Fruit fly (Drosophila melanogaster) whole organism, embryonic: Measurements from ENCODE around the gene ver.

Experiments
- Awh ChIP-seq: fragments of 200-800 bp; sonication (Bioruptor generic); IDR thresholded peaks from 2 replicates; pipeline ENCODE4, ENCODE4 v1.3.6; 2022; ENCODE audit warnings: missing biosample characterization, missing genetic modification characterization
- CG10543 ChIP-seq: fragments of 200-800 bp; sonication (Bioruptor generic); optimal IDR thresholded peaks from 3 replicates; lab custom pipeline; 2017; ENCODE audit warnings: missing biosample characterization, mild to moderate bottlenecking, missing genetic modification characterization, moderate library complexity
- CG10565 ChIP-seq: fragments of 200-800 bp; sonication (Bioruptor generic); optimal IDR thresholded peaks from 3 replicates; lab custom pipeline; 2016; ENCODE audit warnings: missing biosample characterization, mild to moderate bottlenecking, missing genetic modification characterization
- CG11247 ChIP-seq: fragments of 200-800 bp; sonication (Bioruptor generic); IDR thresholded peaks from 2 replicates; pipeline ENCODE4 v1.3.6; 2022; ENCODE audit warnings: missing biosample characterization, missing genetic modification characterization
- CG11456 ChIP-seq: fragments of 200-800 bp; sonication (Bioruptor generic); IDR thresholded peaks from 3 replicates; pipeline ENCODE4 v1.3.6; 2022; ENCODE audit warnings: missing biosample characterization, missing genetic modification characterization
- CG13894 ChIP-seq: fragments of 200-800 bp; sonication (Bioruptor generic); optimal IDR thresholded peaks from 3 replicates; lab custom pipeline; 2018; ENCODE audit warnings: missing biosample characterization, mild to moderate bottlenecking, missing genetic modification characterization, moderate library complexity
- CG2712 ChIP-seq: fragments of 200-800 bp; optimal IDR thresholded peaks from 3 replicates; lab custom pipeline; 2019; ENCODE audit warnings: missing biosample characterization, mild to moderate bottlenecking, missing genetic modification characterization, moderate library complexity
- CG31441 ChIP-seq: fragments of 200-800 bp; sonication (Bioruptor generic); IDR thresholded peaks from 2 replicates; pipeline ENCODE4 v1.3.6; 2022; ENCODE audit warnings: missing biosample characterization, missing genetic modification characterization
- CG4328 ChIP-seq: fragments of 200-800 bp; sonication (Bioruptor generic); optimal IDR thresholded peaks from 3 replicates; lab custom pipeline; 2017; ENCODE audit warnings: missing biosample characterization, missing genetic modification reagents, missing genetic modification characterization
- CG4360 ChIP-seq: fragments of 200-800 bp; sonication (Bioruptor generic); IDR thresholded peaks from 2 replicates; pipeline ENCODE4 v1.3.6; 2022; ENCODE audit warnings: missing biosample characterization, missing genetic modification characterization
- CG4404 ChIP-seq: fragments of 200-800 bp; sonication (Bioruptor generic); IDR thresholded peaks from 2 replicates; pipeline ENCODE4 v1.3.6; 2022; ENCODE audit warnings: missing biosample characterization, missing genetic modification characterization
- CG4820 ChIP-seq: fragments of 200-800 bp; sonication (Bioruptor generic); optimal IDR thresholded peaks from 3 replicates; lab custom pipeline; 2016; ENCODE audit warnings: missing biosample characterization, missing genetic modification characterization
- CG5245 ChIP-seq: fragments of 200-800 bp; sonication (Bioruptor generic); optimal IDR thresholded peaks from 3 replicates; lab custom pipeline; 2016; ENCODE audit warnings: missing biosample characterization, missing genetic modification characterization
- CG6791 ChIP-seq: fragments of 200-800 bp; sonication (Bioruptor generic); IDR thresholded peaks from 3 replicates; pipeline ENCODE4 v1.3.6; 2022; ENCODE audit warnings: missing biosample characterization, missing genetic modification characterization; ENCODE audit not compliant: partially characterized antibody
- CoRest ChIP-seq: fragments of 200-800 bp; sonication (Bioruptor generic); optimal IDR thresholded peaks from 3 replicates; lab custom pipeline; 2018; ENCODE audit warnings: missing biosample characterization, mild to moderate bottlenecking, missing genetic modification characterization, moderate library complexity
- Fer2 ChIP-seq: fragments of 200-800 bp; sonication (Bioruptor generic); optimal IDR thresholded peaks from 2 replicates; lab custom pipeline; 2018; ENCODE audit warnings: missing biosample characterization, mild to moderate bottlenecking, missing genetic modification characterization, moderate library complexity
- Hr39 ChIP-seq: fragments of >200 bp; optimal IDR thresholded peaks from 2 replicates; lab custom pipeline; 2017
- Jarid2 ChIP-seq: fragments of 200-800 bp; sonication (Bioruptor generic); optimal IDR thresholded peaks from 3 replicates; lab custom pipeline; 2017; ENCODE audit warnings: mild to moderate bottlenecking, missing biosample characterization, missing genetic modification reagents, missing genetic modification characterization
- NC2α ChIP-seq: fragments of 200-800 bp; sonication (Bioruptor generic); optimal IDR thresholded peaks from 2 replicates; lab custom pipeline; 2016; ENCODE audit warnings: missing biosample characterization, missing genetic modification characterization
- NFAT ChIP-seq: fragments of 200-800 bp; sonication (Bioruptor generic); IDR thresholded peaks from 2 replicates; pipeline ENCODE4 v1.3.6; 2022; ENCODE audit warnings: missing biosample characterization, missing genetic modification characterization
- Neu2 ChIP-seq: fragments of 200-800 bp; sonication (Bioruptor generic); optimal IDR thresholded peaks from 3 replicates; lab custom pipeline; 2016; ENCODE audit warnings: missing biosample characterization, missing genetic modification characterization, borderline replicate concordance
- Opbp ChIP-seq: fragments of 200-800 bp; sonication (Bioruptor generic); IDR thresholded peaks from 3 replicates; pipeline ENCODE4 v1.3.6; 2022; ENCODE audit warnings: missing biosample characterization, missing genetic modification characterization; ENCODE audit not compliant: partially characterized antibody
- Rfx ChIP-seq: fragments of 200-800 bp; sonication (Bioruptor generic); IDR thresholded peaks from 2 replicates; pipeline ENCODE4 v1.3.6; 2022; ENCODE audit warnings: missing biosample characterization, missing genetic modification characterization
- Scr ChIP-seq: fragments of 200-800 bp; sonication (Bioruptor generic); IDR thresholded peaks from 2 replicates; pipeline ENCODE4 v1.3.6; 2022; ENCODE audit warnings: missing biosample characterization, missing genetic modification characterization; ENCODE audit not compliant: partially characterized antibody
- Six4 ChIP-seq: fragments of 200-800 bp; sonication (Bioruptor generic); optimal IDR thresholded peaks from 2 replicates; lab custom pipeline; 2016; ENCODE audit warnings: missing biosample characterization, missing genetic modification characterization
- Sry-δ ChIP-seq: fragments of 200-800 bp; sonication (Bioruptor generic); optimal IDR thresholded peaks from 2 replicates; lab custom pipeline; 2016; ENCODE audit warnings: missing biosample characterization, missing genetic modification characterization
- Ssrp ChIP-seq: fragments of 200-800 bp; sonication (Bioruptor generic); optimal IDR thresholded peaks from 2 replicates; lab custom pipeline; 2018; ENCODE audit warnings: missing biosample characterization, mild to moderate bottlenecking, missing genetic modification characterization, moderate library complexity
- ab ChIP-seq: fragments of 200-800 bp; sonication (Bioruptor generic); optimal IDR thresholded peaks from 2 replicates; lab custom pipeline; 2016; ENCODE audit warnings: missing biosample characterization, missing genetic modification characterization
- ara ChIP-seq: fragments of 200-800 bp; sonication (Bioruptor generic); IDR thresholded peaks from 2 replicates; pipeline ENCODE4 v1.3.6; 2022; ENCODE audit warnings: missing biosample characterization, missing genetic modification characterization
- caup ChIP-seq: fragments of 200-800 bp; sonication (Bioruptor generic); optimal IDR thresholded peaks from 3 replicates; lab custom pipeline; 2017; ENCODE audit warnings: missing biosample characterization, mild to moderate bottlenecking, missing genetic modification characterization, moderate library complexity; ENCODE audit not compliant: severe bottlenecking
- cg ChIP-seq: fragments of 200-800 bp; sonication (Bioruptor generic); optimal IDR thresholded peaks from 3 replicates; lab custom pipeline; 2019; ENCODE audit warnings: missing biosample characterization, mild to moderate bottlenecking, missing genetic modification characterization, moderate library complexity
- chif ChIP-seq, 2 experiments: fragments of 200-800 bp; sonication (Bioruptor generic); optimal IDR thresholded peaks; 3 replicates each; lab custom pipeline; 2016; ENCODE audit warnings: missing biosample characterization in 2 of 2, missing genetic modification characterization in 2 of 2
- chinmo ChIP-seq: fragments of 200-800 bp; sonication (Bioruptor generic); IDR thresholded peaks from 4 replicates; pipeline ENCODE4 v1.3.6; 2022; ENCODE audit warnings: missing biosample characterization, missing genetic modification characterization; ENCODE audit not compliant: partially characterized antibody
- corto ChIP-seq: fragments of 200-800 bp; sonication (Bioruptor generic); optimal IDR thresholded peaks from 2 replicates; lab custom pipeline; 2016; ENCODE audit warnings: missing biosample characterization, mild to moderate bottlenecking, missing genetic modification characterization, moderate library complexity
- crol ChIP-seq: fragments of 200-800 bp; sonication (Bioruptor generic); IDR thresholded peaks from 2 replicates; pipeline ENCODE4 v1.3.6; 2022; ENCODE audit warnings: missing biosample characterization, missing genetic modification characterization
- eve ChIP-seq, 2 experiments: fragments of >200 bp; optimal IDR thresholded peaks; 2 replicates each; lab custom pipeline; 2017; ENCODE audit warnings: missing biosample characterization in 2 of 2, missing genetic modification characterization in 2 of 2
- gsb-n ChIP-seq: fragments of 200-800 bp; sonication (Bioruptor generic); optimal IDR thresholded peaks from 3 replicates; lab custom pipeline; 2018; ENCODE audit warnings: missing biosample characterization, mild to moderate bottlenecking, missing genetic modification characterization
- hth ChIP-seq: fragments of >200 bp; optimal IDR thresholded peaks from 2 replicates; lab custom pipeline; 2017; ENCODE audit warnings: inconsistent platforms
- jing ChIP-seq: fragments of 200-800 bp; sonication (Bioruptor generic); optimal IDR thresholded peaks from 2 replicates; lab custom pipeline; 2018; ENCODE audit warnings: missing biosample characterization, mild to moderate bottlenecking, missing genetic modification characterization
- knrl ChIP-seq: fragments of 200-800 bp; sonication (Bioruptor generic); IDR thresholded peaks from 3 replicates; pipeline ENCODE4 v1.3.6; 2022; ENCODE audit warnings: missing biosample characterization, missing genetic modification characterization; ENCODE audit not compliant: partially characterized antibody
- mirr ChIP-seq: fragments of 200-800 bp; sonication (Bioruptor generic); optimal IDR thresholded peaks from 3 replicates; lab custom pipeline; 2018; ENCODE audit warnings: missing biosample characterization, mild to moderate bottlenecking, missing genetic modification characterization
- phol ChIP-seq: fragments of 200-800 bp; sonication (Bioruptor generic); optimal IDR thresholded peaks from 3 replicates; lab custom pipeline; 2018; ENCODE audit warnings: missing biosample characterization, mild to moderate bottlenecking, missing genetic modification characterization, moderate library complexity
- pnt ChIP-seq: fragments of 200-800 bp; sonication (Bioruptor generic); optimal IDR thresholded peaks from 3 replicates; lab custom pipeline; 2016; ENCODE audit warnings: missing biosample characterization, missing genetic modification characterization
- ro ChIP-seq: fragments of 200-800 bp; sonication (Bioruptor generic); IDR thresholded peaks from 2 replicates; pipeline ENCODE4 v1.3.6; 2022; ENCODE audit warnings: missing biosample characterization, missing genetic modification characterization
- sd ChIP-seq: fragments of 200-800 bp; sonication (Bioruptor generic); optimal IDR thresholded peaks from 3 replicates; lab custom pipeline; 2018; ENCODE audit warnings: missing biosample characterization, mild to moderate bottlenecking, missing genetic modification characterization, moderate library complexity
- sens-2 ChIP-seq: fragments of 200-800 bp; sonication (Bioruptor generic); IDR thresholded peaks from 2 replicates; pipeline ENCODE4 v1.3.6; 2022; ENCODE audit warnings: missing biosample characterization, missing genetic modification characterization
- shn ChIP-seq: fragments of 200-800 bp; sonication (Bioruptor generic); optimal IDR thresholded peaks from 3 replicates; lab custom pipeline; 2016; ENCODE audit warnings: missing biosample characterization, missing genetic modification characterization
- sr ChIP-seq: fragments of 200-800 bp; sonication (Bioruptor generic); IDR thresholded peaks from 3 replicates; pipeline ENCODE4 v1.3.6; 2022; ENCODE audit warnings: missing biosample characterization, missing genetic modification characterization
- twi ChIP-seq: fragments of 200-800 bp; optimal IDR thresholded peaks from 2 replicates; lab custom pipeline; 2019; ENCODE audit warnings: missing biosample characterization, mild to moderate bottlenecking, missing genetic modification characterization, moderate library complexity
- vvl ChIP-seq: fragments of 200-800 bp; sonication (Bioruptor generic); IDR thresholded peaks from 2 replicates; pipeline ENCODE4 v1.3.6; 2022; ENCODE audit warnings: missing biosample characterization, missing genetic modification characterization
- z ChIP-seq: fragments of 200-800 bp; sonication (Bioruptor generic); IDR thresholded peaks from 3 replicates; pipeline ENCODE4 v1.3.6; 2022; ENCODE audit warnings: missing biosample characterization, missing genetic modification characterization

The ver gene

DNA sequence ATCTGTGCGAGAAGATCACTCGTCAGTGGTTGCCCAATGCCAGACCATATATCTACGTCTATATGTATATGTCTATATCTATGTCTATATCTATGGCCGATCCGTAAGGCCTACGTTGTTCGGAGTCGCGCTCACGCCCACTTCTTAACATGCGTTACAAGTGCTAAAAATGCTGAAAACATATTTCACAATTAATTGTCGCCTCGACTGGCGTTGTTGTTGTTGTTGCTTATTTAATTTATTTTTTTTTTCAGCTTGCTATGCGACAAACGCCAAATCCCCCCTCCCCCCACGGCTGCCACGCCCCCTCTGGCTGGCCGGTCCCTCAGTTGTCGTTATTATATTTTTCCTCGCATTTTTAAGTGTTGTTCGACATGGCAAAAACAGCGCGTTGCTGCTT is 40.5 kb downstream of the ver start:
- TF ChIP-seq mirr, result peak; percentile 37
- TF ChIP-seq chif (GFP tag; optimal IDR thresholded peaks at IDR 0.05; lab: Kevin White, UChicago), result no peak
- TF ChIP-seq Rfx (GFP tag; lab: Robert Waterston, UW), result no peak
- TF ChIP-seq Awh, result no peak
- peak; percentile 8 for TF ChIP-seq Hr39 (lab: Kevin White, UChicago)
- TF ChIP-seq chinmo (GFP tag; lab: Robert Waterston, UW), result 0 out of 4 replicates have a peak, but pooled peaks have one; percentile 38
- no peak for TF ChIP-seq CG6791 (GFP tag; lab: Robert Waterston, UW)
- peak; percentile 73 for TF ChIP-seq sd (tag; lab: Kevin White, UChicago)
- peak; percentile 25 for TF ChIP-seq CG10543 (GFP tag; lab: Kevin White, UChicago)
- no peak for TF ChIP-seq knrl (GFP tag; lab: Robert Waterston, UW)
- TF ChIP-seq hth (lab: Kevin White, UChicago), result no peak
- peak; percentile 61 for TF ChIP-seq ara (GFP tag; lab: Robert Waterston, UW)
- no peak for TF ChIP-seq Fer2 (tag; lab: Kevin White, UChicago)
- no peak for TF ChIP-seq ro (GFP tag; lab: Robert Waterston, UW)
- TF ChIP-seq CG4360, result peak; percentile 32; the same call in 1 of the 2 replicates
- TF ChIP-seq CG4328 (GFP tag; lab: Kevin White, UChicago), result peak; percentile 37
- no peak for TF ChIP-seq jing (GFP tag; lab: Kevin White, UChicago)
- TF ChIP-seq NC2α, result no peak
- TF ChIP-seq CG4404 (GFP tag; lab: Robert Waterston, UW), result no peak
- no peak for TF ChIP-seq pnt (GFP tag; lab: Kevin White, UChicago)
- peak; percentile 8; the same call in 1 of the 2 replicates for TF ChIP-seq crol
- TF ChIP-seq sr (GFP tag; lab: Robert Waterston, UW), result peak; percentile 70; the same call in 2 of the 3 replicates
- TF ChIP-seq caup (GFP tag; lab: Kevin White, UChicago), result peak; percentile 47
- no peak for TF ChIP-seq CG5245
- no peak for TF ChIP-seq shn
- TF ChIP-seq corto, result no peak
- peak; percentile 78 for TF ChIP-seq CG13894
- no peak for TF ChIP-seq sens-2

DNA sequence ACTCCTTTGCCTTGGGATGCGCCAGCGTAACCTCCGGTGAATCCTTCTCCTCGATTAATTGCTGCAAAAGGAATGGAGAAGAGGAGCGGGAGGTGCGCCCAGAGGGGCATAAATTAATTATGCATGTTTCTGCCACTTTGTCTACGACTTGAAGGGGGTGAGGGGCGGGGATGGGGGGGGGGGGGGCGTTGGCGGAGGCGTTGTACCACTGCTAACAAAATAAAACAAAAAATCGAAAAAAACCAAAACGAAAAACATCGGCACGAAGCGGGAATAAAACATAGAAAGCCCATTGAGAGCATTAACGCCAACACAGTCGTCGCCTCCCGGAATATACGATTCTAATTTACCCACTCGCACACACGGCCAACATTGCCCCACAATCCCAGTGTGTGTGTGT is 41.2 kb downstream of the ver start:
- peak; percentile 1 for TF ChIP-seq twi
- TF ChIP-seq z (GFP tag; lab: Robert Waterston, UW), result no peak
- TF ChIP-seq gsb-n (tag; lab: Kevin White, UChicago), result no peak
- TF ChIP-seq CG10565, result no peak
- no peak for TF ChIP-seq CG11247 (GFP tag; lab: Robert Waterston, UW)
- TF ChIP-seq sr (GFP tag; lab: Robert Waterston, UW), result peak; percentile 94
- peak; percentile 80 for TF ChIP-seq crol
- 0 out of 3 replicates have a peak, but pooled peaks have one; percentile 18 for TF ChIP-seq CG11456 (GFP tag; lab: Robert Waterston, UW)
- no peak for TF ChIP-seq Neu2
- TF ChIP-seq Jarid2, result no peak
- no peak for TF ChIP-seq cg (GFP tag; lab: Kevin White, UChicago)
- peak; percentile 51; the same call in 1 of the 2 replicates for TF ChIP-seq ara (GFP tag; lab: Robert Waterston, UW)
- TF ChIP-seq Opbp, result 0 out of 3 replicates have a peak, but pooled peaks have one; percentile 14
- TF ChIP-seq vvl (GFP tag; lab: Robert Waterston, UW), result peak; percentile 23; the same call in 1 of the 2 replicates

DNA sequence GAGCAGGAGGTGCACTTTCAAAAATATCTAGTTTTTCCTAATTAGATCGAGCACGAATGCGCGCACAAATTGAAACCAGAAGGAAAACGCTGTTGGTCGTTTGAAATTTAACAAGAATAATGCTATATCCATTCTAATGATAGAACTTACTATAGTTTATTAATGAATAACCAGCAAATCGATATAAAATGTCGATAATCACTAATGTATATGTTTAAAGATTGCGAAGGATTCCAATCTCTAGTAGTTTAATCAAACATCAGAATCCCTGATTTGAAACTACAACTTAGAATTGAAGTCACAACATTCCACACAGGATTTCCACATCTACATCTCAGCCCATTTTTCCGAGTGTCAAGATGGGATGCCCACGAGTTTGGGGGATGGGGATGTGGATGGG is 41.6 kb downstream of the ver start:
- no peak for TF ChIP-seq Six4
- TF ChIP-seq ab (GFP tag; lab: Kevin White, UChicago), result no peak
- TF ChIP-seq phol, result peak; percentile 32
- TF ChIP-seq jing (GFP tag; lab: Kevin White, UChicago), result no peak
- no peak for TF ChIP-seq Sry-δ (GFP tag; lab: Kevin White, UChicago)
- no peak for TF ChIP-seq Ssrp
- TF ChIP-seq CG2712, result peak; percentile 38
- peak; percentile 22 for TF ChIP-seq CoRest
- TF ChIP-seq eve (GFP tag; optimal IDR thresholded peaks at IDR 0.05; lab: Kevin White, UChicago), result peak in 1 of 2 experiments; percentile 50
- no peak for TF ChIP-seq NFAT
- no peak for TF ChIP-seq Scr
- 0 out of 2 replicates have a peak, but pooled peaks have one; percentile 24 for TF ChIP-seq CG31441 (GFP tag; lab: Robert Waterston, UW)
- no peak for TF ChIP-seq CG4820 (GFP tag; lab: Kevin White, UChicago)
